Fruit fly (Drosophila melanogaster): ENCODE data around the gene CG11694.

DNA sequence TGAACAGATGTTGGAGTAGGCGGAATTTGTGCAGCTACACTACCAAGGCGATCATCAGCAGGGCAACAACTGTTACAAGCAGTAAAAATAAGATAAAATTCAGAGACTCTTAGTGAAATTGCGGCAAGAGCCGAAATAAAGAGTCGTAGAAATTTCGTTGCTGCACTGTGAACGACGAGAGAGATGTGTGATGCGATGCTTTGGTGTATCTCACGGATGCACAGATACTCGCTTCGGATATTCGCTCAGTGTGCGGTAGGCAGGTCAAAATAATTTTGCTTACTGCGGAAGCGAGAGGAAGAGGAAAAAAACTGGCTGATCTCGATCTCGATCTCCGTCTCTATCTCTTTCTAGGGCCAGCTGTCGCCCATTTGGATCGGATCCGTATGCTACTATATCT lies 23.1 kb downstream of the CG11694 start:
- TF ChIP-seq psq (optimal IDR thresholded peaks at IDR 0.05) (no peak), Myc (optimal IDR thresholded peaks at IDR 0.05) (no peak)

Measured in Kc167 (cell line).